Fruit fly (Drosophila melanogaster) whole organism, wandering third instar larva: Measurements from ENCODE around the gene CheB38a.

Experiments
- GATAd ChIP-seq: sonication (Bioruptor generic); optimal IDR thresholded peaks from 2 replicates; lab custom pipeline; 2016; ENCODE audit warnings: missing biosample characterization, missing genetic modification characterization
- HLH106 ChIP-seq: fragments of 200-800 bp; optimal IDR thresholded peaks from 3 replicates; lab custom pipeline; 2019; ENCODE audit warnings: missing biosample characterization, mild to moderate bottlenecking, missing genetic modification characterization, moderate library complexity
- Jra ChIP-seq: sonication (Bioruptor generic); optimal IDR thresholded peaks from 2 replicates; lab custom pipeline; 2016; ENCODE audit warnings: missing biosample characterization, missing genetic modification characterization
- Mio ChIP-seq: sonication (Bioruptor generic); optimal IDR thresholded peaks from 2 replicates; lab custom pipeline; 2016; ENCODE audit warnings: missing biosample characterization, missing genetic modification characterization
- Myc ChIP-seq: fragments of >200 bp; optimal IDR thresholded peaks from 2 replicates; lab custom pipeline; 2017
- OdsH ChIP-seq: fragments of 200-800 bp; sonication (Bioruptor generic); optimal IDR thresholded peaks from 2 replicates; lab custom pipeline; 2016; ENCODE audit warnings: missing biosample characterization, mild to moderate bottlenecking, missing genetic modification characterization
- Sp1 ChIP-seq: fragments of 200-800 bp; sonication (Bioruptor generic); optimal IDR thresholded peaks from 3 replicates; lab custom pipeline; 2019; ENCODE audit warnings: missing biosample characterization, mild to moderate bottlenecking, missing genetic modification characterization, moderate library complexity
- br ChIP-seq: fragments of 200-800 bp; sonication (Bioruptor generic); optimal IDR thresholded peaks from 2 replicates; lab custom pipeline; 2016; ENCODE audit warnings: missing biosample characterization, missing genetic modification characterization
- h ChIP-seq: fragments of 200-800 bp; sonication (Bioruptor generic); optimal IDR thresholded peaks from 3 replicates; lab custom pipeline; 2016; ENCODE audit warnings: missing biosample characterization, mild to moderate bottlenecking, missing genetic modification characterization
- lola ChIP-seq: fragments of >200 bp; optimal IDR thresholded peaks from 2 replicates; lab custom pipeline; 2017; ENCODE audit warnings: missing biosample characterization, missing genetic modification characterization
- psq ChIP-seq: fragments of 200-800 bp; sonication (Bioruptor generic); optimal IDR thresholded peaks from 3 replicates; lab custom pipeline; 2017; ENCODE audit warnings: missing biosample characterization, mild to moderate bottlenecking, missing genetic modification characterization, moderate library complexity
- sage ChIP-seq: fragments of 200-800 bp; sonication (Bioruptor generic); optimal IDR thresholded peaks from 2 replicates; lab custom pipeline; 2016; ENCODE audit warnings: missing biosample characterization, mild to moderate bottlenecking, missing genetic modification characterization
- usp ChIP-seq: fragments of >200 bp; optimal IDR thresholded peaks from 2 replicates; lab custom pipeline; 2017; ENCODE audit warnings: missing biosample characterization, missing genetic modification characterization

- no peak for TF ChIP-seq usp (GFP tag; lab: Kevin White, UChicago)
- TF ChIP-seq h (GFP tag; lab: Kevin White, UChicago), result no peak
- TF ChIP-seq sage (GFP tag; lab: Kevin White, UChicago), result no peak
- no peak for TF ChIP-seq HLH106 (tag; lab: Kevin White, UChicago)
- TF ChIP-seq Sp1 (GFP tag; lab: Kevin White, UChicago), result no peak
- TF ChIP-seq GATAd (GFP tag; lab: Kevin White, UChicago), result no peak
- no peak for TF ChIP-seq lola (GFP tag; lab: Kevin White, UChicago)
- TF ChIP-seq Mio, result no peak
- no peak for TF ChIP-seq br (GFP tag; lab: Kevin White, UChicago)
- TF ChIP-seq Myc, result no peak
- TF ChIP-seq psq (GFP tag; lab: Kevin White, UChicago), result no peak
- no peak for TF ChIP-seq Jra (GFP tag; lab: Kevin White, UChicago)
- no peak for TF ChIP-seq OdsH (GFP tag; lab: Kevin White, UChicago)
These were observed 39.5 kb upstream of the CheB38a start, which contains the start of gene CG14400 for dm6 chr2L:20857791-20858190.
